Fruit fly (Drosophila melanogaster) whole organism, embryonic: Measurements from ENCODE around the gene woc.

Experiments
- Awh ChIP-seq: fragments of 200-800 bp; sonication (Bioruptor generic); IDR thresholded peaks from 2 replicates; pipeline ENCODE4, ENCODE4 v1.3.6; 2022; ENCODE audit warnings: missing biosample characterization, missing genetic modification characterization
- Bgb ChIP-seq: fragments of 200-800 bp; sonication (Bioruptor generic); IDR thresholded peaks from 2 replicates; pipeline ENCODE4 v1.3.6; 2022; ENCODE audit warnings: missing biosample characterization, missing genetic modification characterization; ENCODE audit not compliant: partially characterized antibody
- CG11085 ChIP-seq: fragments of 200-800 bp; sonication (Bioruptor generic); IDR thresholded peaks from 2 replicates; pipeline ENCODE4 v1.3.6; 2022; ENCODE audit warnings: missing biosample characterization, missing genetic modification characterization
- CG11247 ChIP-seq: fragments of 200-800 bp; sonication (Bioruptor generic); IDR thresholded peaks from 2 replicates; pipeline ENCODE4 v1.3.6; 2022; ENCODE audit warnings: missing biosample characterization, missing genetic modification characterization
- CG11398 ChIP-seq: fragments of 200-800 bp; sonication (Bioruptor generic); optimal IDR thresholded peaks from 2 replicates; lab custom pipeline; 2016; ENCODE audit warnings: missing biosample characterization, missing genetic modification characterization
- CG14014 ChIP-seq: fragments of 200-800 bp; sonication (Bioruptor generic); IDR thresholded peaks from 2 replicates; pipeline ENCODE4 v1.3.6; 2022; ENCODE audit warnings: missing biosample characterization, missing genetic modification characterization
- CG14710 ChIP-seq: fragments of 200-800 bp; sonication (Bioruptor generic); optimal IDR thresholded peaks from 3 replicates; lab custom pipeline; 2019; ENCODE audit warnings: missing biosample characterization, mild to moderate bottlenecking, missing genetic modification characterization, moderate library complexity
- CG2202 ChIP-seq: fragments of 200-800 bp; sonication (Bioruptor generic); optimal IDR thresholded peaks from 2 replicates; lab custom pipeline; 2018; ENCODE audit warnings: missing biosample characterization, mild to moderate bottlenecking, missing genetic modification characterization
- CG31224 ChIP-seq: fragments of 200-800 bp; sonication (Bioruptor generic); IDR thresholded peaks from 2 replicates; pipeline ENCODE4 v1.3.6; 2022; ENCODE audit warnings: missing biosample characterization, missing genetic modification characterization
- CG3407 ChIP-seq: fragments of 200-800 bp; sonication (Bioruptor generic); optimal IDR thresholded peaks from 2 replicates; lab custom pipeline; 2018; ENCODE audit warnings: missing biosample characterization, mild to moderate bottlenecking, missing genetic modification characterization
- CG34376 ChIP-seq: fragments of 200-800 bp; sonication (Bioruptor generic); optimal IDR thresholded peaks from 2 replicates; lab custom pipeline; 2018; ENCODE audit warnings: missing biosample characterization, mild to moderate bottlenecking, missing genetic modification characterization
- CG3995 ChIP-seq: fragments of 200-800 bp; sonication (Bioruptor generic); optimal IDR thresholded peaks from 3 replicates; lab custom pipeline; 2016; ENCODE audit warnings: missing biosample characterization, missing genetic modification characterization
- CG42726 ChIP-seq: fragments of 200-800 bp; sonication (Bioruptor generic); IDR thresholded peaks from 2 replicates; pipeline ENCODE4 v1.3.6; 2022; ENCODE audit warnings: missing biosample characterization, missing genetic modification characterization; ENCODE audit not compliant: partially characterized antibody
- CG6813 ChIP-seq: fragments of 200-800 bp; sonication (Bioruptor generic); optimal IDR thresholded peaks from 2 replicates; lab custom pipeline; 2017; ENCODE audit warnings: missing biosample characterization, missing genetic modification characterization, mild to moderate bottlenecking, moderate library complexity, missing genetic modification reagents
- CG7839 ChIP-seq: fragments of 200-800 bp; sonication (Bioruptor generic); optimal IDR thresholded peaks from 3 replicates; lab custom pipeline; 2018; ENCODE audit warnings: missing biosample characterization, mild to moderate bottlenecking, missing genetic modification characterization, moderate library complexity
- CG9932 ChIP-seq: fragments of 200-800 bp; sonication (Bioruptor generic); IDR thresholded peaks from 2 replicates; pipeline ENCODE4 v1.3.6; 2022; ENCODE audit warnings: missing biosample characterization, missing genetic modification characterization
- Dad ChIP-seq: fragments of 200-800 bp; sonication (Bioruptor generic); optimal IDR thresholded peaks from 3 replicates; lab custom pipeline; 2016; ENCODE audit warnings: missing biosample characterization, missing genetic modification characterization
- Doc3 ChIP-seq: fragments of 200-800 bp; sonication (Bioruptor generic); IDR thresholded peaks from 3 replicates; pipeline ENCODE4 v1.3.6; 2022; ENCODE audit warnings: missing biosample characterization, missing genetic modification characterization; ENCODE audit not compliant: partially characterized antibody
- Gug ChIP-seq: fragments of 200-800 bp; sonication (Bioruptor generic); IDR thresholded peaks from 4 replicates; pipeline ENCODE4 v1.3.6; 2022; ENCODE audit warnings: missing biosample characterization, missing genetic modification characterization
- HHEX ChIP-seq: fragments of 200-800 bp; sonication (Bioruptor generic); optimal IDR thresholded peaks from 3 replicates; lab custom pipeline; 2017; ENCODE audit warnings: missing biosample characterization, mild to moderate bottlenecking, missing genetic modification characterization, missing genetic modification reagents
- Hmx ChIP-seq: fragments of 200-800 bp; sonication (Bioruptor generic); optimal IDR thresholded peaks from 2 replicates; lab custom pipeline; 2016; ENCODE audit warnings: missing biosample characterization, missing genetic modification characterization
- Mrtf ChIP-seq: fragments of 200-800 bp; sonication (Bioruptor generic); IDR thresholded peaks from 3 replicates; pipeline ENCODE4 v1.3.6; 2022; ENCODE audit warnings: missing biosample characterization, missing genetic modification characterization
- NC2α ChIP-seq: fragments of 200-800 bp; sonication (Bioruptor generic); optimal IDR thresholded peaks from 2 replicates; lab custom pipeline; 2016; ENCODE audit warnings: missing biosample characterization, missing genetic modification characterization
- NC2β ChIP-seq: fragments of 200-800 bp; sonication (Bioruptor generic); optimal IDR thresholded peaks from 2 replicates; lab custom pipeline; 2016; ENCODE audit warnings: missing biosample characterization, missing genetic modification characterization
- Nf-YA ChIP-seq: fragments of 200-800 bp; sonication (Bioruptor generic); IDR thresholded peaks from 2 replicates; pipeline ENCODE4 v1.3.6; 2022; ENCODE audit warnings: missing biosample characterization, missing genetic modification characterization
- Pdp1 ChIP-seq, 2 experiments: fragments of 200-800 bp; sonication (Bioruptor generic); optimal IDR thresholded peaks; 3 replicates each; lab custom pipeline; 2016; ENCODE audit warnings: missing biosample characterization in 2 of 2, missing genetic modification characterization in 2 of 2, mild to moderate bottlenecking in 1 of 2, moderate library complexity in 1 of 2
- Ravus ChIP-seq: fragments of 200-800 bp; sonication (Bioruptor generic); IDR thresholded peaks from 2 replicates; pipeline ENCODE4 v1.3.6; 2022; ENCODE audit warnings: missing biosample characterization, missing genetic modification characterization
- Xrp1 ChIP-seq: fragments of 200-800 bp; sonication (Bioruptor generic); IDR thresholded peaks from 2 replicates; pipeline ENCODE4 v1.3.6; 2022; ENCODE audit warnings: missing biosample characterization, missing genetic modification characterization
- YL-1 ChIP-seq: fragments of 200-800 bp; sonication (Bioruptor generic); optimal IDR thresholded peaks from 3 replicates; lab custom pipeline; 2017; ENCODE audit warnings: missing biosample characterization, mild to moderate bottlenecking, missing genetic modification characterization
- ato ChIP-seq: fragments of 200-800 bp; sonication (Bioruptor generic); IDR thresholded peaks from 2 replicates; pipeline ENCODE4 v1.3.6; 2022; ENCODE audit warnings: missing biosample characterization, missing genetic modification characterization; ENCODE audit not compliant: partially characterized antibody
- da ChIP-seq: fragments of 200-800 bp; sonication (Bioruptor generic); optimal IDR thresholded peaks from 2 replicates; lab custom pipeline; 2016; ENCODE audit warnings: missing biosample characterization, missing genetic modification characterization
- danr ChIP-seq: fragments of 200-800 bp; sonication (Bioruptor generic); IDR thresholded peaks from 2 replicates; pipeline ENCODE4 v1.3.6; 2022; ENCODE audit warnings: missing biosample characterization, missing genetic modification characterization
- ewg ChIP-seq: fragments of 200-800 bp; sonication (Bioruptor generic); optimal IDR thresholded peaks from 3 replicates; lab custom pipeline; 2017; ENCODE audit warnings: mild to moderate bottlenecking, missing biosample characterization, missing genetic modification reagents, missing genetic modification characterization
- gem ChIP-seq: fragments of 200-800 bp; sonication (Bioruptor generic); optimal IDR thresholded peaks from 2 replicates; lab custom pipeline; 2019; ENCODE audit warnings: missing biosample characterization, mild to moderate bottlenecking, missing genetic modification characterization, moderate library complexity
- gsb ChIP-seq: fragments of 200-800 bp; sonication (Bioruptor generic); IDR thresholded peaks from 2 replicates; pipeline ENCODE4 v1.3.6; 2022; ENCODE audit warnings: missing biosample characterization, missing genetic modification characterization
- gsb-n ChIP-seq: fragments of 200-800 bp; sonication (Bioruptor generic); optimal IDR thresholded peaks from 3 replicates; lab custom pipeline; 2018; ENCODE audit warnings: missing biosample characterization, mild to moderate bottlenecking, missing genetic modification characterization
- kah ChIP-seq: fragments of 200-800 bp; sonication (Bioruptor generic); optimal IDR thresholded peaks from 2 replicates; lab custom pipeline; 2018; ENCODE audit warnings: missing biosample characterization, mild to moderate bottlenecking, missing genetic modification characterization
- kay ChIP-seq: fragments of 200-800 bp; sonication (Bioruptor generic); optimal IDR thresholded peaks from 2 replicates; lab custom pipeline; 2016; ENCODE audit warnings: missing biosample characterization, missing genetic modification characterization
- lilli ChIP-seq: fragments of 200-800 bp; sonication (Bioruptor generic); optimal IDR thresholded peaks from 3 replicates; lab custom pipeline; 2016; ENCODE audit warnings: missing biosample characterization, missing genetic modification characterization
- lola ChIP-seq, 3 experiments: fragments of >200 bp in 2 of 3; fragments of 200-800 bp in 1 of 3; sonication (Bioruptor generic) in 1 of 3; optimal IDR thresholded peaks; 2 replicates each; lab custom pipeline; 2017 to 2019; ENCODE audit warnings: missing biosample characterization in 3 of 3, missing genetic modification characterization in 3 of 3, mild to moderate bottlenecking in 1 of 3, moderate library complexity in 1 of 3
- lov ChIP-seq, 2 experiments: fragments of 200-800 bp in 1 of 2; fragments of >200 bp in 1 of 2; sonication (Bioruptor generic) in 1 of 2; IDR thresholded peaks in 1 of 2; optimal IDR thresholded peaks in 1 of 2; 2 replicates in 1 of 2; 3 replicates in 1 of 2; pipeline versions ENCODE4 v1.3.6 to Lab custom; 2017 to 2022; ENCODE audit warnings: missing biosample characterization in 1 of 2, missing genetic modification characterization in 1 of 2
- luna ChIP-seq: fragments of 200-800 bp; sonication (Bioruptor generic); optimal IDR thresholded peaks from 2 replicates; lab custom pipeline; 2016; ENCODE audit warnings: missing biosample characterization, missing genetic modification characterization
- onecut ChIP-seq: fragments of 200-800 bp; sonication (Bioruptor generic); IDR thresholded peaks from 2 replicates; pipeline ENCODE4 v1.3.6; 2022; ENCODE audit warnings: missing biosample characterization, missing genetic modification characterization
- row ChIP-seq: fragments of 200-800 bp; sonication (Bioruptor generic); IDR thresholded peaks from 3 replicates; pipeline ENCODE4 v1.3.6; 2022; ENCODE audit warnings: missing biosample characterization, missing genetic modification characterization
- schlank ChIP-seq: fragments of 200-800 bp; sonication (Bioruptor generic); optimal IDR thresholded peaks from 2 replicates; lab custom pipeline; 2018; ENCODE audit warnings: missing biosample characterization, mild to moderate bottlenecking, missing genetic modification characterization
- scrt ChIP-seq: fragments of 200-800 bp; sonication (Bioruptor generic); optimal IDR thresholded peaks from 2 replicates; lab custom pipeline; 2018; ENCODE audit warnings: missing biosample characterization, mild to moderate bottlenecking, missing genetic modification characterization, moderate library complexity
- slbo ChIP-seq: fragments of 200-800 bp; sonication (Bioruptor generic); IDR thresholded peaks from 2 replicates; pipeline ENCODE4 v1.3.6; 2022; ENCODE audit warnings: missing biosample characterization, missing genetic modification characterization
- sna ChIP-seq: fragments of 200-800 bp; sonication (Bioruptor generic); IDR thresholded peaks from 2 replicates; pipeline ENCODE4 v1.3.6; 2022; ENCODE audit warnings: missing biosample characterization, missing genetic modification characterization; ENCODE audit not compliant: partially characterized antibody

Gene woc

dm6 chr3R:27238438-27239301 is 25.2 kb downstream of the woc start, which contains the start of the genes CG31064 and PolA2 (continued):
- TF ChIP-seq lola (GFP tag; optimal IDR thresholded peaks at IDR 0.05; lab: Kevin White, UChicago) (no peak), HHEX (GFP tag; lab: Kevin White, UChicago) (no peak), onecut (GFP tag; lab: Robert Waterston, UW) (no peak), row (peak; percentile 46; the same call in 1 of the 3 replicates), CG14014 (GFP tag; lab: Robert Waterston, UW) (no peak), CG42726 (GFP tag; lab: Robert Waterston, UW) (peak; percentile 69; the same call in 1 of the 2 replicates), Dad (peak; percentile 17), NC2α (GFP tag; lab: Kevin White, UChicago) (no peak), lov (optimal IDR thresholded peaks at IDR 0.05; lab: Kevin White, UChicago) (no peak), lov (GFP tag; IDR thresholded peaks at IDR 0.05; lab: Robert Waterston, UW) (no peak), YL-1 (GFP tag; lab: Kevin White, UChicago) (peak; percentile 49), CG6813 (GFP tag; lab: Kevin White, UChicago) (no peak), sna (GFP tag; lab: Robert Waterston, UW) (peak; percentile 73; the same call in 1 of the 2 replicates), Pdp1 (GFP tag; optimal IDR thresholded peaks at IDR 0.05; lab: Kevin White, UChicago) (no peak), Ravus (GFP tag; lab: Robert Waterston, UW) (no peak), CG14710 (peak; percentile 76), schlank (tag; lab: Kevin White, UChicago) (no peak), Awh (no peak), slbo (GFP tag; lab: Robert Waterston, UW) (peak; percentile 23; the same call in 1 of the 2 replicates), ewg (peak; percentile 75), CG2202 (tag; lab: Kevin White, UChicago) (no peak), ato (peak; percentile 75), CG11398 (GFP tag; lab: Kevin White, UChicago) (no peak), kah (GFP tag; lab: Kevin White, UChicago) (peak; percentile 59), gem (tag; lab: Kevin White, UChicago) (no peak), gsb-n (tag; lab: Kevin White, UChicago) (no peak), CG11085 (no peak), Xrp1 (peak; percentile 29; the same call in 1 of the 2 replicates), CG7839 (tag; lab: Kevin White, UChicago) (no peak), Mrtf (no peak), CG3995 (GFP tag; lab: Kevin White, UChicago) (peak; percentile 100), Gug (no peak), CG9932 (GFP tag; lab: Robert Waterston, UW) (peak; percentile 42; the same call in 1 of the 2 replicates), CG11247 (GFP tag; lab: Robert Waterston, UW) (no peak), scrt (peak; percentile 90), CG31224 (GFP tag; lab: Robert Waterston, UW) (no peak), gsb (no peak), NC2β (GFP tag; lab: Kevin White, UChicago) (no peak), Nf-YA (GFP tag; lab: Robert Waterston, UW) (no peak), CG34376 (GFP tag; lab: Kevin White, UChicago) (peak; percentile 6), Hmx (no peak), kay (GFP tag; lab: Kevin White, UChicago) (no peak), CG3407 (GFP tag; lab: Kevin White, UChicago) (no peak), da (GFP tag; lab: Kevin White, UChicago) (peak; percentile 35), Bgb (peak; percentile 86), Doc3 (GFP tag; lab: Robert Waterston, UW) (peak; percentile 70), danr (no peak), luna (GFP tag; lab: Kevin White, UChicago) (no peak), lilli (GFP tag; lab: Kevin White, UChicago) (no peak)
